Worm (Caenorhabditis elegans) whole organism, late embryonic: ENCODE measurements around the gene wdr-62.

Experiments used
- ama-1 ChIP-seq: fragments of 150-350 bp; optimal IDR thresholded peaks from 2 replicates; lab custom pipeline; 2014
- pat-9 ChIP-seq: fragments of 200-800 bp; sonication (Bioruptor generic); optimal IDR thresholded peaks from 2 replicates; lab custom pipeline; 2018; ENCODE audit warnings: mild to moderate bottlenecking, missing genetic modification characterization, moderate library complexity, missing compliant biosample characterization

DNA sequence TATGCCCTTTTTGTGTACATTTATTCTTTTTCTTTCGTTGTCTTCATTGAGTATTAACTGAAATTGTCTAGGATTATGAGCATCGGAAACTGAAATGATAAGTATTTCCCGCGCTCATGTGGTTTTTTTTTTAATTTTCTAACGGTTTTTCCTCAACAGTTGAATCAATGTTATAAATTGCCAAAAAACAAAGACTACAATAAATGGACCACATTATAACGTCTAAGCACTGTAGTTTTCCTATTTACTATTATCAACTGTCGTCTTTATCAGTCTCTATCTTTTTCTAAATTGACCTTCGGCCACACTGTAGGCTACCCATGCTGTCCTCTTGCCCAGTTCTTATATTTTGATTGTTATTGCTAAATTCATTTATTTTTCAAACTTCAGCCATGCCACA, 63.9 kb downstream of the wdr-62 start, which contains the start of gene acs-14:
- no peak for TF ChIP-seq ama-1 (lab: Kevin White, UChicago)
- TF ChIP-seq pat-9 (tag; lab: Kevin White, UChicago), result no peak
